Fruit fly (Drosophila melanogaster): ENCODE results near the gene Gr22f.

Gene Gr22f

DNA sequence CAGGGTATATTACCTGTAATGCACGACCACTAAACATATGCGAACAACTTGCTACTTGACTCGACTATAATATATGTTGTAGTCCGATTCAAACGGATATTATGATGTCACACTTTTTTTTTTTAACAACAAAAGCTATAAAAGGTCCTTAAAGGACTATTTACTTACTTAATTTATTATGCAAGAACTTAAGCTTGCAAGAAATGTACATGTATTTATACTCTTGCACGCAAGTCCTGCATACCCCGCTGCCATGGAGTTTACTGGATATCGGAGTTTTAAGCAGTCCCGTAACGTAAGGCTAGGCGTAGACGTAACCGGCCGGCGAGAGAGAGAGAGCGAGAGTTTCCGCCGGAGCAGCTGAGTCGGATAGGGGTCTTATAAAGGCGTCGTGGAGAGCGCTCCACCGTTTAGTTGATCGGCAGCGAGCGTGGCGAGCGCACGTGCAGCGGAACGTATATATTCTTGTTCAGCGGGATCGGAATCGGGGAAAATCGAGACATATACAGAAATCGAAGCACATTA lies 19.1 kb downstream of the Gr22f start (continued):
- TF ChIP-seq CG7271 (tag; optimal IDR thresholded peaks at IDR 0.05) (peak; percentile 40), Dll (GFP tag; IDR thresholded peaks at IDR 0.05; ENCODE audit: partially characterized antibody) (no peak), vfl (GFP tag; optimal IDR thresholded peaks at IDR 0.05) (peak; percentile 53), scrt (GFP tag; optimal IDR thresholded peaks at IDR 0.05) (peak; percentile 67), sens (GFP tag) (peak; percentile 99), insv (GFP tag; optimal IDR thresholded peaks at IDR 0.05) (no peak), CG14441 (GFP tag; IDR thresholded peaks at IDR 0.05) (peak; percentile 83), Dref (GFP tag; IDR thresholded peaks at IDR 0.05) (no peak), sd (tag; optimal IDR thresholded peaks at IDR 0.05) (peak; percentile 52), gt (GFP tag; IDR thresholded peaks at IDR 0.05) (peak; percentile 49; the same call in 1 of the 2 replicates), seq (GFP tag; IDR thresholded peaks at IDR 0.05) (peak; percentile 88), CG1024 (GFP tag; IDR thresholded peaks at IDR 0.05) (0 out of 2 replicates have a peak, but pooled peaks have one; percentile 29), CG31224 (GFP tag; IDR thresholded peaks at IDR 0.05) (peak; percentile 82), CG13424 (tag; optimal IDR thresholded peaks at IDR 0.05) (peak; percentile 78), Hr51 (GFP tag; optimal IDR thresholded peaks at IDR 0.05) (peak; percentile 85 to 92), CG4282 (GFP tag; optimal IDR thresholded peaks at IDR 0.05) (peak; percentile 29), cwo (GFP tag; optimal IDR thresholded peaks at IDR 0.05) (peak; percentile 77), gsb (GFP tag; IDR thresholded peaks at IDR 0.05) (no peak), Fer1 (GFP tag; optimal IDR thresholded peaks at IDR 0.05) (peak; percentile 81), CG18476 (GFP tag; optimal IDR thresholded peaks at IDR 0.05) (peak; percentile 79), H2.0 (GFP tag; IDR thresholded peaks at IDR 0.05) (peak; percentile 85), CG11560 (tag; IDR thresholded peaks at IDR 0.05) (peak; percentile 75; the same call in 2 of the 3 replicates), tll (GFP tag; optimal IDR thresholded peaks at IDR 0.05) (peak in 1 of 2 experiments; percentile 47), yki (optimal IDR thresholded peaks at IDR 0.05) (peak; percentile 57), trem (tag; optimal IDR thresholded peaks at IDR 0.05) (peak; percentile 68), gro (GFP tag; optimal IDR thresholded peaks at IDR 0.05) (peak; percentile 68), CG16863 (GFP tag; optimal IDR thresholded peaks at IDR 0.05) (peak; percentile 92), gsb-n (tag; optimal IDR thresholded peaks at IDR 0.05) (peak; percentile 85), Side (GFP tag; optimal IDR thresholded peaks at IDR 0.05) (peak; percentile 88), CG12155 (GFP tag; optimal IDR thresholded peaks at IDR 0.05) (peak; percentile 86), onecut (GFP tag; IDR thresholded peaks at IDR 0.05) (peak; percentile 35; the same call in 1 of the 2 replicates), CG7745 (tag; optimal IDR thresholded peaks at IDR 0.05) (no peak), CG13775 (GFP tag; optimal IDR thresholded peaks at IDR 0.05) (peak; percentile 84), zfh2 (GFP tag; optimal IDR thresholded peaks at IDR 0.05) (peak; percentile 88), Nf-YB (GFP tag; optimal IDR thresholded peaks at IDR 0.05) (peak; percentile 65), Rfx (GFP tag; IDR thresholded peaks at IDR 0.05) (peak; percentile 68), ssp (GFP tag; IDR thresholded peaks at IDR 0.05) (peak; percentile 79), CG8765 (GFP tag; IDR thresholded peaks at IDR 0.05) (peak; percentile 68; the same call in 1 of the 2 replicates), Hr3 (GFP tag; optimal IDR thresholded peaks at IDR 0.05) (peak; percentile 93), Blimp-1 (GFP tag; optimal IDR thresholded peaks at IDR 0.05) (peak; percentile 85), hth (optimal IDR thresholded peaks at IDR 0.05) (no peak), Spps (tag; optimal IDR thresholded peaks at IDR 0.05) (peak; percentile 55), CG4707 (GFP tag; optimal IDR thresholded peaks at IDR 0.05) (peak; percentile 35), Ada2b (GFP tag; IDR thresholded peaks at IDR 0.05) (peak; percentile 79), caup (GFP tag; optimal IDR thresholded peaks at IDR 0.05; ENCODE audit: severe bottlenecking) (peak; percentile 70), CG12236 (GFP tag; optimal IDR thresholded peaks at IDR 0.05) (peak; percentile 86), Meics (GFP tag; optimal IDR thresholded peaks at IDR 0.05) (peak; percentile 81), btn (GFP tag; optimal IDR thresholded peaks at IDR 0.05) (peak; percentile 78), Oaz (GFP tag; IDR thresholded peaks at IDR 0.05) (peak; percentile 69; the same call in 1 of the 2 replicates), en (GFP tag; optimal IDR thresholded peaks at IDR 0.05) (peak; percentile 64), D19A (tag; optimal IDR thresholded peaks at IDR 0.05) (peak; percentile 85)
